Worm (Caenorhabditis elegans): ENCODE data around the gene B0348.10.

The B0348.10 gene

DNA sequence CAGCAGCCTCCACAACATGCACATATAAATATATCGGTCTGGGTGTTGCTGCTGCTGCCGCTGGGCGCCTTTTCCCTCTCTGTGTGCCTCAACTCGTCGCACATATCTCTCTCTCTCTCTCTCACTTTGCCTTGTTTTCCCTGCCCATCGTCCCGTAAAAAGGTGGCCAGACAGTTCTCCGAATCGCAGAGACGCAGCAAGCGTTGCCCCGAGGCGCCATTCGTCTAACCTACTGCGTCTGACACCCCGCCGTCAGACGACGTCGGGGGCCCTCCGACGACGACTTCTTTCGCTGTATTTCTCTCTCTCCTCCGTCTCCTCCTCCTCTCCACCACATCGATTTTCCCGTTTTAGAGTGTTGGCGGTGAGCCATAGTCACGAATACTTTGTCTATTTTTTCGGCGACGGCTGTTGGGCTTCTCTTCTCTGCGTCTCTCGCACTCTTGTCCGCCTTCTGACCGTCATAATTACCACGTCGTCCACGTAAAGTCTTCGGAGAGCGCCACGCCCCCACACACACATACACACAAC, at the start of gene B0348.10 (continued):
- TF ChIP-seq gei-17 (GFP tag; optimal IDR thresholded peaks at IDR 0.05) (peak; percentile 49), cebp-2 (GFP tag; IDR thresholded peaks at IDR 0.05) (no peak), B0019.2 (GFP tag; conservative IDR thresholded peaks at IDR 0.05) (no peak), unc-62 (GFP tag; optimal IDR thresholded peaks at IDR 0.05) (no peak), B0336.3 (GFP tag; IDR thresholded peaks at IDR 0.05) (peak; percentile 74), K12H6.12 (tag; optimal IDR thresholded peaks at IDR 0.05) (peak; percentile 93), tlf-1 (GFP tag; optimal IDR thresholded peaks at IDR 0.05) (no peak), B0261.1 (tag; optimal IDR thresholded peaks at IDR 0.05) (peak; percentile 1), let-607 (tag; optimal IDR thresholded peaks at IDR 0.05) (peak; percentile 26 to 49), F10E7.11 (tag; optimal IDR thresholded peaks at IDR 0.05) (peak; percentile 39), athp-1 (tag; optimal IDR thresholded peaks at IDR 0.05) (peak; percentile 55), F23B12.7 (tag; optimal IDR thresholded peaks at IDR 0.05; ENCODE audit: insufficient read depth) (no peak), die-1 (tag; optimal IDR thresholded peaks at IDR 0.05) (peak; percentile 9), dpl-1 (GFP tag; optimal IDR thresholded peaks at IDR 0.05) (peak; percentile 33), F52B5.7 (tag; optimal IDR thresholded peaks at IDR 0.05) (peak; percentile 61), chd-7 (tag; optimal IDR thresholded peaks at IDR 0.05) (peak; percentile 45), hsf-1 (GFP tag; IDR thresholded peaks at IDR 0.05) (no peak), fkh-3 (tag; optimal IDR thresholded peaks at IDR 0.05) (no peak), K11D2.4 (GFP tag; IDR thresholded peaks at IDR 0.05) (peak; percentile 39; the same call in 1 of the 2 replicates), ztf-18 (tag; optimal IDR thresholded peaks at IDR 0.05) (peak; percentile 33), hmg-1.2 (GFP tag; IDR thresholded peaks at IDR 0.05) (peak; percentile 80), nfya-2 (GFP tag; IDR thresholded peaks at IDR 0.05) (no peak), D2030.7 (GFP tag; IDR thresholded peaks at IDR 0.05) (peak; percentile 21; the same call in 1 of the 2 replicates), T26A5.8 (tag; optimal IDR thresholded peaks at IDR 0.05) (no peak), ZK185.1 (tag; optimal IDR thresholded peaks at IDR 0.05; ENCODE audit: poor library complexity, severe bottlenecking) (peak; percentile 14), C06A6.2 (GFP tag; conservative IDR thresholded peaks at IDR 0.05) (no peak), zfh-2 (GFP tag; conservative IDR thresholded peaks at IDR 0.05) (peak; percentile 99), hlh-26 (GFP tag; conservative IDR thresholded peaks at IDR 0.05) (no peak), dpff-1 (tag; optimal IDR thresholded peaks at IDR 0.05) (no peak), rec-8 (tag; optimal IDR thresholded peaks at IDR 0.05) (peak; percentile 24 to 36), lin-40 (tag; optimal IDR thresholded peaks at IDR 0.05) (peak; percentile 62), ztf-28 (GFP tag; IDR thresholded peaks at IDR 0.05) (no peak), tbp1 (GFP tag; optimal IDR thresholded peaks at IDR 0.05) (peak; percentile 46), hlh-12 (tag; optimal IDR thresholded peaks at IDR 0.05) (no peak), Y95B8A.8 (GFP tag; IDR thresholded peaks at IDR 0.05) (no peak), Y56A3A.18 (GFP tag; IDR thresholded peaks at IDR 0.05) (0 out of 2 replicates have a peak, but pooled peaks have one; percentile 47), pbrm-1 (GFP tag; IDR thresholded peaks at IDR 0.05) (no peak), snpc-3.4 (tag; optimal IDR thresholded peaks at IDR 0.05) (peak; percentile 3)

DNA sequence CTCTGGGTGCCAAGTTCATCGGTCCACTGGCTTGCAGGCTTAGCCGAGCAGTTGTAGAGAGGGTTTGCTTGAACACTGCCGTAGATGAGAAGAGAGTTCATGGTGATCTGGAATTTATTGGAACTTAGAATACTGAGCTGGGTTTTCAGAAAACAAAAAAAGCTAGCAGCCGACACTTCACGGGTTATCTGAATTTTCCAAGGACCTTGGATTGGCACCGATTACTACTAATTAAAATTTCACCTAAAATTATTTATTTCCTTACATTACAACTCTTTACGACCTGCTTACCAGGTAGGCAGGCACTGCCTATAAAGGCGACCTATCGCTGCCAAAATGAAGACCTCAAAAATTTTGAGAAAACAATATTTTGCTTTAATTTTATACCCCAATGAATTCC, 47.4 kb upstream of the B0348.10 start, which contains the start of gene srt-52:
Gene srt-52, minus strand, starts transcription at position 101 of the 400 bp plus-strand sequence.
- TF ChIP-seq mes-4 (tag; optimal IDR thresholded peaks at IDR 0.05) (no peak), F57A8.1 (GFP tag; optimal IDR thresholded peaks at IDR 0.05) (no peak), F37B4.10 (GFP tag; IDR thresholded peaks at IDR 0.05) (no peak), egl-44 (GFP tag; IDR thresholded peaks at IDR 0.05) (no peak), repo-1 (tag; optimal IDR thresholded peaks at IDR 0.05) (no peak), T07F8.4 (tag; optimal IDR thresholded peaks at IDR 0.05) (no peak), unc-62 (GFP tag; optimal IDR thresholded peaks at IDR 0.05) (no peak), akir-1 (GFP tag; optimal IDR thresholded peaks at IDR 0.05) (no peak), F33H1.4 (GFP tag; IDR thresholded peaks at IDR 0.05) (no peak)

All from whole organism, young adult.